Worm (Caenorhabditis elegans) whole organism, mixed stage, embryonic: ENCODE data around the gene R07E3.7.

Experiments
- blmp-1 ChIP-seq: fragments of 150-350 bp; optimal IDR thresholded peaks from 2 replicates; lab custom pipeline; 2014; ENCODE audit warnings: missing biosample characterization, missing genetic modification characterization
- ceh-39 ChIP-seq: fragments of 150-350 bp; optimal IDR thresholded peaks from 2 replicates; lab custom pipeline; 2014; ENCODE audit warnings: missing biosample characterization, missing genetic modification characterization
- ces-1 ChIP-seq: fragments of 150-350 bp; optimal IDR thresholded peaks from 2 replicates; lab custom pipeline; 2014; ENCODE audit warnings: missing biosample characterization, missing genetic modification reagents, missing genetic modification characterization
- elt-1 ChIP-seq: sonication (generic microtip); optimal IDR thresholded peaks from 2 replicates; lab custom pipeline; 2017; ENCODE audit warnings: missing genetic modification characterization, mild to moderate bottlenecking, missing compliant biosample characterization, antibody characterized with exemption, moderate library complexity, borderline replicate concordance; ENCODE audit not compliant: insufficient read depth
- elt-3 ChIP-seq: fragments of 150-350 bp; optimal IDR thresholded peaks from 2 replicates; lab custom pipeline; 2014; ENCODE audit warnings: missing biosample characterization, missing genetic modification characterization
- lin-13 ChIP-seq: fragments of 150-350 bp; optimal IDR thresholded peaks from 2 replicates; lab custom pipeline; 2014; ENCODE audit warnings: missing biosample characterization, missing genetic modification characterization
- mab-5 ChIP-seq: fragments of 150-350 bp; optimal IDR thresholded peaks from 2 replicates; lab custom pipeline; 2014; ENCODE audit warnings: missing biosample characterization, missing genetic modification characterization
- mls-2 ChIP-seq: sonication (generic microtip); optimal IDR thresholded peaks from 2 replicates; lab custom pipeline; 2016; ENCODE audit warnings: mild to moderate bottlenecking, missing genetic modification characterization, moderate library complexity, missing compliant biosample characterization
- nhr-12 ChIP-seq: fragments of 150-350 bp; optimal IDR thresholded peaks from 2 replicates; lab custom pipeline; 2014; ENCODE audit warnings: missing biosample characterization, missing genetic modification characterization
- nhr-76 ChIP-seq: sonication (generic microtip); optimal IDR thresholded peaks from 2 replicates; lab custom pipeline; 2017; ENCODE audit warnings: missing biosample characterization, missing genetic modification characterization
- snpc-4 ChIP-seq: fragments of 150-350 bp; optimal IDR thresholded peaks from 2 replicates; lab custom pipeline; 2014; ENCODE audit warnings: missing biosample characterization, missing genetic modification characterization
- unc-120 ChIP-seq: sonication (generic microtip); optimal IDR thresholded peaks from 2 replicates; lab custom pipeline; 2017; ENCODE audit warnings: missing genetic modification characterization, missing compliant biosample characterization; ENCODE audit not compliant: poor library complexity, severe bottlenecking
- unc-62 ChIP-seq: fragments of 150-350 bp; optimal IDR thresholded peaks from 2 replicates; lab custom pipeline; 2014; ENCODE audit warnings: missing biosample characterization, missing genetic modification reagents, missing genetic modification characterization
- ztf-11 ChIP-seq: fragments of 150-350 bp; optimal IDR thresholded peaks from 2 replicates; lab custom pipeline; 2014; ENCODE audit warnings: missing biosample characterization, missing genetic modification characterization

- TF ChIP-seq elt-1 (no peak), nhr-12 (tag; lab: Kevin White, UChicago) (no peak), snpc-4 (tag; lab: Kevin White, UChicago) (no peak), ztf-11 (tag; lab: Kevin White, UChicago) (no peak), nhr-76 (no peak), elt-3 (no peak), mab-5 (tag; lab: Kevin White, UChicago) (no peak), lin-13 (no peak), ceh-39 (no peak), blmp-1 (tag; lab: Kevin White, UChicago) (no peak), unc-120 (tag; lab: Kevin White, UChicago) (peak; percentile 60), unc-62 (GFP tag; lab: Kevin White, UChicago) (peak; percentile 87), mls-2 (tag; lab: Kevin White, UChicago) (no peak), ces-1 (GFP tag; lab: Kevin White, UChicago) (no peak)
Measured at ce11 chrX:10394238-10394637, 38.7 kb upstream of the R07E3.7 start.
